Fruit fly (Drosophila melanogaster) whole organism, embryonic: Measurements from ENCODE around the gene ss.

ENCODE experiments used
- Adf1 ChIP-seq: fragments of 200-800 bp; sonication (Bioruptor generic); IDR thresholded peaks from 2 replicates; pipeline ENCODE4 v1.3.6; 2022; ENCODE audit warnings: missing biosample characterization, missing genetic modification characterization
- B-H1 ChIP-seq: fragments of 200-800 bp; sonication (Bioruptor generic); IDR thresholded peaks from 3 replicates; pipeline ENCODE4 v1.3.6; 2022; ENCODE audit warnings: missing biosample characterization, missing genetic modification characterization
- Blimp-1 ChIP-seq: fragments of 200-800 bp; sonication (Bioruptor generic); optimal IDR thresholded peaks from 3 replicates; lab custom pipeline; 2018; ENCODE audit warnings: missing biosample characterization, missing genetic modification characterization, mild to moderate bottlenecking, moderate library complexity, missing genetic modification reagents
- CG10462 ChIP-seq: fragments of 200-800 bp; sonication (Bioruptor generic); optimal IDR thresholded peaks from 2 replicates; lab custom pipeline; 2016; ENCODE audit warnings: missing biosample characterization, missing genetic modification characterization
- CG11504 ChIP-seq: fragments of 200-800 bp; sonication (Bioruptor generic); optimal IDR thresholded peaks from 3 replicates; lab custom pipeline; 2019; ENCODE audit warnings: missing biosample characterization, mild to moderate bottlenecking, missing genetic modification characterization, moderate library complexity
- CG11560 ChIP-seq: fragments of 200-800 bp; sonication (Bioruptor generic); IDR thresholded peaks from 3 replicates; pipeline ENCODE4 v1.3.6; 2022; ENCODE audit warnings: missing biosample characterization, missing genetic modification characterization
- CG12391 ChIP-seq: fragments of 200-800 bp; sonication (Bioruptor generic); optimal IDR thresholded peaks from 3 replicates; lab custom pipeline; 2018; ENCODE audit warnings: missing biosample characterization, mild to moderate bottlenecking, missing genetic modification characterization, moderate library complexity
- CG12769 ChIP-seq: fragments of 200-800 bp; sonication (Bioruptor generic); optimal IDR thresholded peaks from 2 replicates; lab custom pipeline; 2019; ENCODE audit warnings: missing biosample characterization, mild to moderate bottlenecking, missing genetic modification characterization, moderate library complexity
- CG13296 ChIP-seq: fragments of 200-800 bp; sonication (Bioruptor generic); optimal IDR thresholded peaks from 3 replicates; lab custom pipeline; 2018; ENCODE audit warnings: missing biosample characterization, mild to moderate bottlenecking, missing genetic modification characterization
- CG13424 ChIP-seq: fragments of 200-800 bp; sonication (Bioruptor generic); optimal IDR thresholded peaks from 2 replicates; lab custom pipeline; 2019; ENCODE audit warnings: missing biosample characterization, mild to moderate bottlenecking, missing genetic modification characterization, moderate library complexity
- CG14050 ChIP-seq: fragments of 200-800 bp; sonication (Bioruptor generic); IDR thresholded peaks from 3 replicates; pipeline ENCODE4 v1.3.6; 2022; ENCODE audit warnings: missing biosample characterization, missing genetic modification characterization
- CG16779 ChIP-seq: fragments of 200-800 bp; sonication (Bioruptor generic); IDR thresholded peaks from 2 replicates; pipeline ENCODE4 v1.3.6; 2022; ENCODE audit warnings: missing biosample characterization, missing genetic modification characterization
- CG17328 ChIP-seq: fragments of 200-800 bp; sonication (Bioruptor generic); IDR thresholded peaks from 2 replicates; pipeline ENCODE4 v1.3.6; 2022; ENCODE audit warnings: missing biosample characterization, missing genetic modification characterization
- CG17385 ChIP-seq: fragments of 200-800 bp; sonication (Bioruptor generic); optimal IDR thresholded peaks from 3 replicates; lab custom pipeline; 2018; ENCODE audit warnings: missing biosample characterization, mild to moderate bottlenecking, missing genetic modification characterization
- CG5953 ChIP-seq: fragments of 200-800 bp; sonication (Bioruptor generic); IDR thresholded peaks from 2 replicates; pipeline ENCODE4 v1.3.6; 2022; ENCODE audit warnings: missing biosample characterization, missing genetic modification characterization
- CG9609 ChIP-seq: fragments of 200-800 bp; sonication (Bioruptor generic); optimal IDR thresholded peaks from 3 replicates; lab custom pipeline; 2016; ENCODE audit warnings: missing biosample characterization, missing genetic modification characterization
- CG9797 ChIP-seq: fragments of 200-800 bp; sonication (Bioruptor generic); optimal IDR thresholded peaks from 3 replicates; lab custom pipeline; 2018; ENCODE audit warnings: missing biosample characterization, mild to moderate bottlenecking, missing genetic modification characterization
- CoRest ChIP-seq: fragments of 200-800 bp; sonication (Bioruptor generic); optimal IDR thresholded peaks from 3 replicates; lab custom pipeline; 2018; ENCODE audit warnings: missing biosample characterization, mild to moderate bottlenecking, missing genetic modification characterization, moderate library complexity
- Drgx ChIP-seq: fragments of 200-800 bp; sonication (Bioruptor generic); IDR thresholded peaks from 2 replicates; pipeline ENCODE4 v1.3.6; 2022; ENCODE audit warnings: missing biosample characterization, missing genetic modification characterization
- E2f2 ChIP-seq: fragments of 200-800 bp; sonication (Bioruptor generic); IDR thresholded peaks from 2 replicates; pipeline ENCODE4 v1.3.6; 2022; ENCODE audit warnings: missing biosample characterization, missing genetic modification characterization
- Ets65A ChIP-seq: fragments of 200-800 bp; sonication (Bioruptor generic); peaks from one replicate; lab custom pipeline; 2016; ENCODE audit warnings: missing biosample characterization, missing genetic modification characterization
- HLH3B ChIP-seq: fragments of 200-800 bp; sonication (Bioruptor generic); IDR thresholded peaks from 2 replicates; pipeline ENCODE4 v1.3.6; 2022; ENCODE audit warnings: missing biosample characterization, missing genetic modification characterization
- Hr51 ChIP-seq, 2 experiments: fragments of 200-800 bp; sonication (Bioruptor generic); optimal IDR thresholded peaks; 2 replicates in 1 of 2; 3 replicates in 1 of 2; lab custom pipeline; 2016 to 2018; ENCODE audit warnings: missing biosample characterization in 2 of 2, missing genetic modification characterization in 2 of 2, mild to moderate bottlenecking in 1 of 2, moderate library complexity in 1 of 2
- NC2β ChIP-seq: fragments of 200-800 bp; sonication (Bioruptor generic); optimal IDR thresholded peaks from 2 replicates; lab custom pipeline; 2016; ENCODE audit warnings: missing biosample characterization, missing genetic modification characterization
- Nf-YB ChIP-seq: fragments of 200-800 bp; sonication (Bioruptor generic); optimal IDR thresholded peaks from 3 replicates; lab custom pipeline; 2019; ENCODE audit warnings: missing biosample characterization, mild to moderate bottlenecking, missing genetic modification characterization, moderate library complexity
- Scr ChIP-seq: fragments of 200-800 bp; sonication (Bioruptor generic); IDR thresholded peaks from 2 replicates; pipeline ENCODE4 v1.3.6; 2022; ENCODE audit warnings: missing biosample characterization, missing genetic modification characterization; ENCODE audit not compliant: partially characterized antibody
- Sox102F ChIP-seq: fragments of 200-800 bp; sonication (Bioruptor generic); optimal IDR thresholded peaks from 2 replicates; lab custom pipeline; 2018; ENCODE audit warnings: missing biosample characterization, mild to moderate bottlenecking, missing genetic modification characterization, moderate library complexity
- Vsx1 ChIP-seq: fragments of 200-800 bp; sonication (Bioruptor generic); optimal IDR thresholded peaks from 2 replicates; lab custom pipeline; 2017; ENCODE audit warnings: missing biosample characterization, mild to moderate bottlenecking, missing genetic modification characterization, missing genetic modification reagents
- Xbp1 ChIP-seq: fragments of 200-800 bp; sonication (Bioruptor generic); optimal IDR thresholded peaks from 3 replicates; lab custom pipeline; 2016; ENCODE audit warnings: missing biosample characterization, mild to moderate bottlenecking, missing genetic modification characterization
- YL-1 ChIP-seq: fragments of 200-800 bp; sonication (Bioruptor generic); optimal IDR thresholded peaks from 3 replicates; lab custom pipeline; 2017; ENCODE audit warnings: missing biosample characterization, mild to moderate bottlenecking, missing genetic modification characterization
- ab ChIP-seq: fragments of 200-800 bp; sonication (Bioruptor generic); optimal IDR thresholded peaks from 2 replicates; lab custom pipeline; 2016; ENCODE audit warnings: missing biosample characterization, missing genetic modification characterization
- ap ChIP-seq: fragments of 200-800 bp; sonication (Bioruptor generic); IDR thresholded peaks from 2 replicates; pipeline ENCODE4 v1.3.6; 2022; ENCODE audit warnings: missing biosample characterization, missing genetic modification characterization
- chif ChIP-seq, 2 experiments: fragments of 200-800 bp; sonication (Bioruptor generic); optimal IDR thresholded peaks; 3 replicates each; lab custom pipeline; 2016; ENCODE audit warnings: missing biosample characterization in 2 of 2, missing genetic modification characterization in 2 of 2
- chinmo ChIP-seq: fragments of 200-800 bp; sonication (Bioruptor generic); IDR thresholded peaks from 4 replicates; pipeline ENCODE4 v1.3.6; 2022; ENCODE audit warnings: missing biosample characterization, missing genetic modification characterization; ENCODE audit not compliant: partially characterized antibody
- esg ChIP-seq: fragments of 200-800 bp; sonication (Bioruptor generic); conservative IDR thresholded peaks from 2 replicates; pipeline ENCODE4 v1.3.6; 2022; ENCODE audit warnings: missing biosample characterization, missing genetic modification characterization
- gcm2 ChIP-seq: fragments of 200-800 bp; sonication (Bioruptor generic); optimal IDR thresholded peaks from 2 replicates; lab custom pipeline; 2016; ENCODE audit warnings: missing biosample characterization, missing genetic modification characterization
- gro ChIP-seq: fragments of 200-800 bp; sonication (Bioruptor generic); optimal IDR thresholded peaks from 2 replicates; lab custom pipeline; 2016; ENCODE audit warnings: missing biosample characterization, missing genetic modification characterization
- ham ChIP-seq: fragments of 200-800 bp; sonication (Bioruptor generic); IDR thresholded peaks from 2 replicates; pipeline ENCODE4 v1.3.6; 2022; ENCODE audit warnings: missing biosample characterization, missing genetic modification characterization
- hkb ChIP-seq, 2 experiments: fragments of 200-800 bp in 1 of 2; fragments of >200 bp in 1 of 2; sonication (Bioruptor generic) in 1 of 2; IDR thresholded peaks in 1 of 2; optimal IDR thresholded peaks in 1 of 2; 2 replicates each; pipeline versions ENCODE4 v1.3.6 to Lab custom; 2017 to 2022; ENCODE audit warnings: missing biosample characterization in 1 of 2, missing genetic modification characterization in 1 of 2
- jing ChIP-seq: fragments of 200-800 bp; sonication (Bioruptor generic); optimal IDR thresholded peaks from 2 replicates; lab custom pipeline; 2018; ENCODE audit warnings: missing biosample characterization, mild to moderate bottlenecking, missing genetic modification characterization
- mirr ChIP-seq: fragments of 200-800 bp; sonication (Bioruptor generic); optimal IDR thresholded peaks from 3 replicates; lab custom pipeline; 2018; ENCODE audit warnings: missing biosample characterization, mild to moderate bottlenecking, missing genetic modification characterization
- psq ChIP-seq: fragments of 200-800 bp; sonication (Bioruptor generic); optimal IDR thresholded peaks from 2 replicates; lab custom pipeline; 2017; ENCODE audit warnings: missing biosample characterization, missing genetic modification characterization
- run ChIP-seq: fragments of 200-800 bp; sonication (Bioruptor generic); optimal IDR thresholded peaks from 3 replicates; lab custom pipeline; 2018; ENCODE audit warnings: missing biosample characterization, mild to moderate bottlenecking, missing genetic modification characterization
- sens ChIP-seq: fragments of 200-800 bp; sonication (Bioruptor generic); peaks from one replicate; lab custom pipeline; 2016; ENCODE audit warnings: missing biosample characterization, missing genetic modification characterization
- seq ChIP-seq: fragments of 200-800 bp; sonication (Bioruptor generic); IDR thresholded peaks from 2 replicates; pipeline ENCODE4 v1.3.6; 2022; ENCODE audit warnings: missing biosample characterization, missing genetic modification characterization
- shn ChIP-seq: fragments of 200-800 bp; sonication (Bioruptor generic); optimal IDR thresholded peaks from 3 replicates; lab custom pipeline; 2016; ENCODE audit warnings: missing biosample characterization, missing genetic modification characterization
- tio ChIP-seq: fragments of 200-800 bp; sonication (Bioruptor generic); optimal IDR thresholded peaks from 2 replicates; lab custom pipeline; 2017; ENCODE audit warnings: missing biosample characterization, missing genetic modification characterization, inconsistent platforms
- tna ChIP-seq: fragments of 200-800 bp; sonication (Bioruptor generic); IDR thresholded peaks from 2 replicates; pipeline ENCODE4 v1.3.6; 2022; ENCODE audit warnings: missing biosample characterization, missing genetic modification characterization; ENCODE audit not compliant: partially characterized antibody
- vfl ChIP-seq: fragments of 200-800 bp; sonication (Bioruptor generic); optimal IDR thresholded peaks from 2 replicates; lab custom pipeline; 2016; ENCODE audit warnings: missing biosample characterization, missing genetic modification characterization
- wdn ChIP-seq: fragments of 200-800 bp; sonication (Bioruptor generic); IDR thresholded peaks from 2 replicates; pipeline ENCODE4 v1.3.6; 2022; ENCODE audit warnings: missing biosample characterization, missing genetic modification characterization
- zen ChIP-seq: fragments of 200-800 bp; sonication (Bioruptor generic); optimal IDR thresholded peaks from 3 replicates; lab custom pipeline; 2018; ENCODE audit warnings: missing biosample characterization, mild to moderate bottlenecking, missing genetic modification characterization, moderate library complexity

The ss gene

DNA sequence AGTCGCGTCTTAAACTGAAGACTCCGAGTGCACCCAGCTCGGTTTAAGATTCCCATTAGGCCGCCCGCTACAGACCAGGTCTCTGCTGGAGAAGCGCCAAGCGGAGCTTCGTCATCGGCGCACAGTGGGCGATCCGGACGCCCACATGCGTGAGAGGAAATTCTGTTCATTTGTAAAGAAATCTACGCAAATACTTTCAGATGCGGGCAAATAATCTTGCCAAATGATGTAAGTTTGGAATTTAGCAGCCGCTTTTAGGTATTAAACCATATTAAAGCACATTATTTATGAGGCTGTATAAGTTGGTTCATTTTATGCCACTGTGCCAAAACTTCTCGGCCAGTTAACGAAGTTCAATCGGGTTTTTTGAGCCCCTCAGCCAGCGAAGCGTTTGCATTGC lies 35.2 kb downstream of the ss start, which contains the start of gene js:
js (minus strand) TSS at position 19 of the 400 bp plus-strand sequence.
- TF ChIP-seq psq (GFP tag; lab: Kevin White, UChicago) (no peak), CG9797 (no peak), ab (no peak), Ets65A (peak; percentile 27), zen (tag; lab: Kevin White, UChicago) (no peak), Vsx1 (GFP tag; lab: Kevin White, UChicago) (no peak), CG13296 (peak; percentile 20), tio (GFP tag; lab: Kevin White, UChicago) (peak; percentile 6), CG13424 (tag; lab: Kevin White, UChicago) (peak; percentile 42), Drgx (GFP tag; lab: Robert Waterston, UW) (peak; percentile 76), Hr51 (GFP tag; optimal IDR thresholded peaks at IDR 0.05; lab: Kevin White, UChicago) (no peak), run (tag; lab: Kevin White, UChicago) (no peak), Xbp1 (GFP tag; lab: Kevin White, UChicago) (peak; percentile 26), ap (0 out of 2 replicates have a peak, but pooled peaks have one; percentile 11), CG11504 (tag; lab: Kevin White, UChicago) (peak; percentile 57), Sox102F (GFP tag; lab: Kevin White, UChicago) (peak; percentile 14), Blimp-1 (GFP tag; lab: Kevin White, UChicago) (peak; percentile 21), CG12769 (tag; lab: Kevin White, UChicago) (peak; percentile 16), mirr (GFP tag; lab: Kevin White, UChicago) (no peak), gro (GFP tag; lab: Kevin White, UChicago) (no peak), CG5953 (no peak), YL-1 (GFP tag; lab: Kevin White, UChicago) (no peak), hkb (optimal IDR thresholded peaks at IDR 0.05; lab: Kevin White, UChicago) (no peak), hkb (GFP tag; IDR thresholded peaks at IDR 0.05; lab: Robert Waterston, UW) (no peak), gcm2 (GFP tag; lab: Kevin White, UChicago) (no peak), jing (GFP tag; lab: Kevin White, UChicago) (no peak), CG16779 (GFP tag; lab: Robert Waterston, UW) (no peak), tna (no peak), Scr (GFP tag; lab: Robert Waterston, UW) (no peak), NC2β (no peak), ham (GFP tag; lab: Robert Waterston, UW) (no peak), HLH3B (peak; percentile 26; the same call in 1 of the 2 replicates), CG14050 (GFP tag; lab: Robert Waterston, UW) (peak; percentile 20; the same call in 1 of the 3 replicates), CG11560 (tag; lab: Robert Waterston, UW) (0 out of 3 replicates have a peak, but pooled peaks have one; percentile 41), esg (GFP tag; lab: Robert Waterston, UW) (0 out of 2 replicates have a peak, but pooled peaks have one; percentile 14), vfl (no peak), CG17385 (GFP tag; lab: Kevin White, UChicago) (peak; percentile 5), seq (no peak), Adf1 (GFP tag; lab: Robert Waterston, UW) (no peak), B-H1 (no peak), chif (GFP tag; optimal IDR thresholded peaks at IDR 0.05; lab: Kevin White, UChicago) (no peak), CoRest (tag; lab: Kevin White, UChicago) (peak; percentile 11), sens (GFP tag; lab: Kevin White, UChicago) (peak; percentile 49), shn (GFP tag; lab: Kevin White, UChicago) (peak; percentile 9), E2f2 (GFP tag; lab: Robert Waterston, UW) (peak; percentile 21; the same call in 1 of the 2 replicates), wdn (GFP tag; lab: Robert Waterston, UW) (no peak), CG12391 (tag; lab: Kevin White, UChicago) (peak; percentile 7), Nf-YB (GFP tag; lab: Kevin White, UChicago) (no peak), CG9609 (GFP tag; lab: Kevin White, UChicago) (no peak), CG17328 (GFP tag; lab: Robert Waterston, UW) (no peak), chinmo (GFP tag; lab: Robert Waterston, UW) (0 out of 4 replicates have a peak, but pooled peaks have one; percentile 15), CG10462 (GFP tag; lab: Kevin White, UChicago) (no peak)
